Fruit fly (Drosophila melanogaster): ENCODE data around the gene CG17600.

CG17600 gene

DNA sequence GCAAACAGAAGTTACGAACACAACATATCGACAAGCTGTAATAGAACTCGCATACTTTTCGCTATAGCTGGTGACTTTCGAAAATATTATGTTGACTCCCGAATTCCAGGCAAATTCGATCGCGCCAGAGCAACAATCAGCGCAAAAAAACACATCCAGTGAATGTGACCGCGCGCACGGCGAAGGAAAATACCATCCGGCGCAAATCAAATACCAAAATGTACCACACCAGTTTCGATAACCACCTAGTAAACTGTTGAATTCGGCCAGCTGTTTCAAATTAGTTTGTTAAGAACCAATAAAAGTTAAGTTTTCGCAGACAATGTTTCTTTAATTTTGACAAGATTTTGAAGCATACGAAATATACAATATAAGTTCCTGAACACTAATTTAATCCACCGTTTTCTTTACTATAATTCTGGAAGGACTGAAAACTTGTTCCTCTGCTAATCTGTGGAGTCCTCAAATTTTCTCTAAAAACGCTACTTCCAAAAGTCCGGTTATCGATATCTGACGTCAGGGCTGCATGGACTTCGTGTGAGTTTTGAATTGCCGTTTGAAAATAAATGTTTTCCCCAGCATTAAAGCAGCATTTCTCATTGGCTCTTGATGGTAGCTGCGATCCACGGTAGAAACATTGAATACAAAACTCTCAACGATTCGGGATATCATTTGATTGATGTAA lies 33.0 kb upstream of the CG17600 start, which contains the start of the genes Cp110 and CG12576 (continued):
- no peak for TF ChIP-seq bcd (GFP tag; optimal IDR thresholded peaks at IDR 0.05)
- no peak for TF ChIP-seq CG5180 (GFP tag; optimal IDR thresholded peaks at IDR 0.05)
- TF ChIP-seq dysf (GFP tag; IDR thresholded peaks at IDR 0.05): no peak
- peak; percentile 78 for TF ChIP-seq Sry-β (GFP tag; optimal IDR thresholded peaks at IDR 0.05)
- no peak for TF ChIP-seq Abd-B (GFP tag; optimal IDR thresholded peaks at IDR 0.05)
- TF ChIP-seq ro (GFP tag; IDR thresholded peaks at IDR 0.05): no peak
- no peak for TF ChIP-seq CG31441 (GFP tag; IDR thresholded peaks at IDR 0.05)
- TF ChIP-seq Poxn (GFP tag; IDR thresholded peaks at IDR 0.05): no peak
- TF ChIP-seq disco-r (GFP tag; optimal IDR thresholded peaks at IDR 0.05): no peak
- no peak for TF ChIP-seq CG13624 (GFP tag; optimal IDR thresholded peaks at IDR 0.05)
- TF ChIP-seq CG8290 (GFP tag; optimal IDR thresholded peaks at IDR 0.05): no peak
- peak in 1 of 2 experiments; percentile 28 for TF ChIP-seq CG8290 (tag; optimal IDR thresholded peaks at IDR 0.05)
- TF ChIP-seq D19A (tag; optimal IDR thresholded peaks at IDR 0.05): no peak
- no peak for TF ChIP-seq CG12299 (tag; optimal IDR thresholded peaks at IDR 0.05)
- no peak for TF ChIP-seq Atf-2 (GFP tag; optimal IDR thresholded peaks at IDR 0.05)
- TF ChIP-seq CG16863 (GFP tag; optimal IDR thresholded peaks at IDR 0.05): no peak
- TF ChIP-seq az2 (GFP tag; optimal IDR thresholded peaks at IDR 0.05): no peak
- TF ChIP-seq Usf (GFP tag; optimal IDR thresholded peaks at IDR 0.05): no peak
- no peak for TF ChIP-seq CG31365 (tag; optimal IDR thresholded peaks at IDR 0.05)
- TF ChIP-seq CG8924 (tag; optimal IDR thresholded peaks at IDR 0.05): no peak
- no peak for TF ChIP-seq Dad (GFP tag; optimal IDR thresholded peaks at IDR 0.05)
- TF ChIP-seq CG34376 (GFP tag; optimal IDR thresholded peaks at IDR 0.05): no peak
- no peak for TF ChIP-seq B-H1 (GFP tag; IDR thresholded peaks at IDR 0.05)
- 0 out of 2 replicates have a peak, but pooled peaks have one; percentile 14 for TF ChIP-seq unc-4 (GFP tag; IDR thresholded peaks at IDR 0.05; ENCODE audit: partially characterized antibody)
- no peak for TF ChIP-seq dan (GFP tag; IDR thresholded peaks at IDR 0.05)
- TF ChIP-seq CG18619 (GFP tag; optimal IDR thresholded peaks at IDR 0.05): no peak
- no peak for TF ChIP-seq Hsf (GFP tag; optimal IDR thresholded peaks at IDR 0.05)
- no peak for TF ChIP-seq Dip3 (GFP tag; optimal IDR thresholded peaks at IDR 0.05)
- no peak for TF ChIP-seq CG12744 (GFP tag; optimal IDR thresholded peaks at IDR 0.05)
- no peak for TF ChIP-seq cato (GFP tag; optimal IDR thresholded peaks at IDR 0.05; ENCODE audit: borderline replicate concordance)
- no peak for TF ChIP-seq Adf1 (GFP tag; IDR thresholded peaks at IDR 0.05)
- TF ChIP-seq CG1024 (GFP tag; IDR thresholded peaks at IDR 0.05): no peak
- TF ChIP-seq Nf-YB (GFP tag; optimal IDR thresholded peaks at IDR 0.05): no peak
- no peak for TF ChIP-seq salm (tag; optimal IDR thresholded peaks at IDR 0.05)
- TF ChIP-seq Dref (GFP tag; IDR thresholded peaks at IDR 0.05): peak; percentile 56
- TF ChIP-seq grn (GFP tag; optimal IDR thresholded peaks at IDR 0.05): no peak
- TF ChIP-seq repo (GFP tag; optimal IDR thresholded peaks at IDR 0.05): no peak
- TF ChIP-seq nerfin-2 (GFP tag; IDR thresholded peaks at IDR 0.05; ENCODE audit: partially characterized antibody): no peak
- TF ChIP-seq D (optimal IDR thresholded peaks at IDR 0.05): no peak
- no peak for TF ChIP-seq D (GFP tag; optimal IDR thresholded peaks at IDR 0.05)
- no peak for TF ChIP-seq tna (GFP tag; IDR thresholded peaks at IDR 0.05; ENCODE audit: partially characterized antibody)
- no peak for TF ChIP-seq kay (GFP tag; optimal IDR thresholded peaks at IDR 0.05)
- TF ChIP-seq HLH54F (GFP tag; optimal IDR thresholded peaks at IDR 0.05): no peak
- TF ChIP-seq Hr3 (GFP tag; optimal IDR thresholded peaks at IDR 0.05): no peak
- no peak for TF ChIP-seq CG7556 (GFP tag; optimal IDR thresholded peaks at IDR 0.05)
- no peak for TF ChIP-seq CG43689 (GFP tag; IDR thresholded peaks at IDR 0.05)
- no peak for TF ChIP-seq CG34224 (GFP tag; IDR thresholded peaks at IDR 0.05; ENCODE audit: partially characterized antibody)
- TF ChIP-seq yki (optimal IDR thresholded peaks at IDR 0.05): no peak
- TF ChIP-seq Dip2 (GFP tag; IDR thresholded peaks at IDR 0.05): no peak
- no peak for TF ChIP-seq CG12942 (GFP tag; optimal IDR thresholded peaks at IDR 0.05)
- no peak for TF ChIP-seq eve (GFP tag; optimal IDR thresholded peaks at IDR 0.05)
- no peak for TF ChIP-seq Hr51 (GFP tag; optimal IDR thresholded peaks at IDR 0.05)

All from whole organism, embryonic.